Fruit fly (Drosophila melanogaster) whole organism, pupa: ENCODE results near the gene CG17350.

ENCODE experiments used
- CG12605 ChIP-seq: fragments of 200-800 bp; sonication (Bioruptor generic); IDR thresholded peaks from 2 replicates; pipeline ENCODE4 v1.3.6; 2022; ENCODE audit warnings: missing biosample characterization, missing genetic modification characterization
- CG34367 ChIP-seq: fragments of 200-800 bp; sonication (Bioruptor generic); optimal IDR thresholded peaks from 2 replicates; lab custom pipeline; 2018; ENCODE audit warnings: missing biosample characterization, mild to moderate bottlenecking, missing genetic modification characterization
- CG4496 ChIP-seq: fragments of 200-800 bp; sonication (Bioruptor generic); IDR thresholded peaks from 3 replicates; pipeline ENCODE4 v1.3.6; 2022; ENCODE audit warnings: missing biosample characterization, missing genetic modification characterization
- CG8159 ChIP-seq: fragments of 200-800 bp; sonication (Bioruptor generic); optimal IDR thresholded peaks from 3 replicates; lab custom pipeline; 2018; ENCODE audit warnings: missing biosample characterization, mild to moderate bottlenecking, missing genetic modification characterization, moderate library complexity
- CG8301 ChIP-seq: fragments of 200-800 bp; sonication (Bioruptor generic); optimal IDR thresholded peaks from 2 replicates; lab custom pipeline; 2018; ENCODE audit warnings: missing biosample characterization, mild to moderate bottlenecking, missing genetic modification characterization
- CG9948 ChIP-seq: fragments of 200-800 bp; sonication (Bioruptor generic); optimal IDR thresholded peaks from 2 replicates; lab custom pipeline; 2018; ENCODE audit warnings: missing biosample characterization, mild to moderate bottlenecking, missing genetic modification characterization, moderate library complexity
- EcR ChIP-seq: fragments of 200-800 bp; sonication (Bioruptor generic); optimal IDR thresholded peaks from 3 replicates; lab custom pipeline; 2019; ENCODE audit warnings: missing biosample characterization, missing genetic modification characterization, mild to moderate bottlenecking, moderate library complexity, missing genetic modification reagents
- Ets98B ChIP-seq: fragments of 200-800 bp; sonication (Bioruptor generic); IDR thresholded peaks from 2 replicates; pipeline ENCODE4 v1.3.6; 2022; ENCODE audit warnings: missing biosample characterization, missing genetic modification characterization
- Snoo ChIP-seq: fragments of 200-800 bp; sonication (Bioruptor generic); optimal IDR thresholded peaks from 3 replicates; lab custom pipeline; 2017; ENCODE audit warnings: missing biosample characterization, mild to moderate bottlenecking, missing genetic modification characterization, inconsistent platforms
- rn ChIP-seq: fragments of 200-800 bp; sonication (Bioruptor generic); IDR thresholded peaks from 2 replicates; pipeline ENCODE4 v1.3.6; 2022; ENCODE audit warnings: missing biosample characterization, missing genetic modification characterization

DNA sequence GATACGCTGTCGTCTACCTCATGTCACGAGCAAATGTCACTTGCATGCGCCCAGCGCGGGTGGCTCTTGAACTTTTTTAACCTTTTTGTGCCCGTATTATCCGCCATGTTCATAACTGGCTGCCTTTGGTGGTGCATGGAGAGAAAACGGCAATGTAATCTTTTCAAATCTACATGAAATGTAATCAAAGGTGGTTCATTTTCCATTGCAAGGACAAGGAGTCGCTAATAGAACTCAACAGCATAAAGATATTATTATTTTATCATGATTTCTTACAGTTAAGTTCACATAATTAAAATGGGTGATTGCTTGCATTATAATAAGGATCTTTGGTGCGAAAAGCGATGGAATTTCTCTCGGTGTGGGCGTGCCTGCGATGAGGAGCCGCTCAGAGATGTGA, 38.0 kb upstream of the CG17350 start:
- TF ChIP-seq CG4496 (GFP tag; lab: Robert Waterston, UW) (no peak), EcR (GFP tag; lab: Kevin White, UChicago) (peak; percentile 9), CG9948 (tag; lab: Kevin White, UChicago) (peak; percentile 23), rn (GFP tag; lab: Robert Waterston, UW) (no peak), CG34367 (tag; lab: Kevin White, UChicago) (no peak), CG8159 (tag; lab: Kevin White, UChicago) (peak; percentile 58), Ets98B (GFP tag; lab: Robert Waterston, UW) (no peak), CG12605 (GFP tag; lab: Robert Waterston, UW) (no peak), Snoo (tag; lab: Kevin White, UChicago) (no peak), CG8301 (tag; lab: Kevin White, UChicago) (peak; percentile 32)
